Worm (Caenorhabditis elegans): ENCODE measurements around the gene grsp-3.

The grsp-3 gene

DNA sequence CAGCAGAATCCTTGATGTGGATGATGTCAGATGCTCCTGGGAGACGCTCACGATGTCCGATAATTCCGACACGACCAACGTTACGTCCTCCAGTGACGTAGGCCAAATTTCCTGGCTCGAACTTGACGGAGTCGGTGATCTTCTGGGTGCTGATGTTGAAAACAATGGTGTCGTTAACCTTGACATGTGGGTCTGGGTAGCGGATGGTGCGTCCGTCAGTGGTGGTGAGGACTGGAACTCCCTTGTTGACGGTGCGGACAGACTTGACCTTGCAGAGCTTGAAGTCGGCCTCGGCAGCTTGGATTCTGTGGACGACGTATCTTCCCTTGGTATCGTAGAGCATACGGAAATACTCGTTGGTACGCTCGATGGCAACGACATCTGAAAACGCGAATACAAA is 47.8 kb downstream of the grsp-3 start:
- TF ChIP-seq unc-39 (tag; optimal IDR thresholded peaks at IDR 0.05) (no peak), flh-1 (GFP tag; optimal IDR thresholded peaks at IDR 0.05) (no peak), ham-2 (GFP tag; optimal IDR thresholded peaks at IDR 0.05) (no peak), unc-62 (GFP tag; optimal IDR thresholded peaks at IDR 0.05) (no peak), bed-3 (GFP tag; optimal IDR thresholded peaks at IDR 0.05) (no peak), blmp-1 (tag; optimal IDR thresholded peaks at IDR 0.05) (no peak), mls-2 (tag; optimal IDR thresholded peaks at IDR 0.05) (no peak), lin-32 (GFP tag; optimal IDR thresholded peaks at IDR 0.05) (no peak), unc-120 (tag; optimal IDR thresholded peaks at IDR 0.05; ENCODE audit: poor library complexity, severe bottlenecking) (no peak), elt-1 (tag; optimal IDR thresholded peaks at IDR 0.05; ENCODE audit: borderline replicate concordance, insufficient read depth) (no peak)

DNA sequence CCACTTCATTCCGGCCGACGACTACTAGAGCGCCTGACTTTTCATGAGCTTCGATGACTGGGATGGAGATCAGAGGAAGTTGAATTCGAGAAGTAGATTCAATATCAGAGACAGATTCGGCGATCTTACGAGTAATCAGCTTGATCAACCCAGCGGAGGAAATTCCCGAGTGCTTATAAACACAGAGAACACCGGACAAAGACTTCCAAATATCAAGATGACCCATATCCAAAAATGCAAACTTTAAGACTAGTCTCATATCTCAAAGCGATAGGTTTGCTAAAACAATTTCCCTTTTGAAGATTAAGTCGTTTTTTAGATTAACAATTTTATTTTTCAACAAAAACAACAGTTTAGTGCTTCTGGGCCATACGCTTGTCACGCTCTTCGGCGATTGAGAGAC is 48.3 kb downstream of the grsp-3 start, which contains the start of gene Y43B11AR.3:
TSS of gene Y43B11AR.3 (minus strand) at position 335 of the 403 bp plus-strand sequence.
- TF ChIP-seq M03D4.4 (tag; optimal IDR thresholded peaks at IDR 0.05) (no peak), ztf-11 (tag; optimal IDR thresholded peaks at IDR 0.05) (no peak), nhr-2 (tag; optimal IDR thresholded peaks at IDR 0.05) (no peak), mep-1 (tag; optimal IDR thresholded peaks at IDR 0.05) (no peak), lin-32 (GFP tag; optimal IDR thresholded peaks at IDR 0.05) (no peak)

DNA sequence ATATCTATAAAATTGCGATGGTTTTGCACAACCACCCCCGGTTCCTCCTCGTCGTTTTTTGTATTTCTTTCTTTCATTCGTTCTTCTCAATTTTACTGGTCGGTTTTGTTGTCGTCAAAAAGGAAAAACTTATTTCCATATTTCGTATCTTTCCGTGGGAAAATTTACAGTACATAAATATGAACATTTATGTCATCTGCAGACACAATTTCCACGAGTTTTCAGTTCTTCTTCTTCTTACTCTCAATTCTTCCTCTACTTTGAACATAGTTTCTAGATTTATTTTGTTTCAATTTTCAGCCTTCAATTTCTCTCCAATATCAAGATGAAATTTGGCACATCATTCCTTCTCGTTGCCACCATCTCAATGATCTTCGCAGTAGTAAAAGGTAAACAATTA is 50.5 kb downstream of the grsp-3 start, which contains the start of gene Y43B11AR.1:
TSS of gene Y43B11AR.1 (plus strand) at position 301 of the 400 bp plus-strand sequence.
- TF ChIP-seq zip-8 (tag; optimal IDR thresholded peaks at IDR 0.05) (no peak), mep-1 (tag; optimal IDR thresholded peaks at IDR 0.05) (no peak), lin-32 (GFP tag; optimal IDR thresholded peaks at IDR 0.05) (no peak), nhr-12 (tag; optimal IDR thresholded peaks at IDR 0.05) (no peak), nhr-76 (tag; optimal IDR thresholded peaks at IDR 0.05) (no peak), elt-3 (tag; optimal IDR thresholded peaks at IDR 0.05) (no peak), mab-5 (tag; optimal IDR thresholded peaks at IDR 0.05) (no peak), lin-13 (tag; optimal IDR thresholded peaks at IDR 0.05) (no peak), drap-1 (GFP tag; optimal IDR thresholded peaks at IDR 0.05) (no peak), sem-2 (GFP tag; optimal IDR thresholded peaks at IDR 0.05) (no peak), flh-1 (GFP tag; optimal IDR thresholded peaks at IDR 0.05) (no peak), snpc-4 (tag; optimal IDR thresholded peaks at IDR 0.05) (no peak), cnd-1 (tag; optimal IDR thresholded peaks at IDR 0.05) (no peak), lsy-2 (tag; optimal IDR thresholded peaks at IDR 0.05) (no peak), nhr-2 (tag; optimal IDR thresholded peaks at IDR 0.05) (no peak)
